Worm (Caenorhabditis elegans) whole organism, L4 larva: ENCODE data around the gene mak-1.

Experiments used
- D1046.2 ChIP-seq: fragments of 200-800 bp; sonication (Bioruptor generic); IDR thresholded peaks from 2 replicates; pipeline ENCODE4 v1.3.6; 2022; ENCODE audit warnings: missing genetic modification characterization, missing compliant biosample characterization
- F10B5.3 ChIP-seq: sonication (generic microtip); optimal IDR thresholded peaks from 2 replicates; lab custom pipeline; 2016; ENCODE audit warnings: mild to moderate bottlenecking, missing genetic modification characterization, missing compliant biosample characterization
- F26F4.8 ChIP-seq: fragments of 200-800 bp; sonication (Bioruptor generic); conservative IDR thresholded peaks from 2 replicates; pipeline ENCODE4 v1.3.6; 2022; ENCODE audit warnings: missing genetic modification characterization, missing compliant biosample characterization
- T20F7.1 ChIP-seq: fragments of 200-800 bp; sonication (Bioruptor generic); optimal IDR thresholded peaks from 2 replicates; lab custom pipeline; 2018; ENCODE audit warnings: mild to moderate bottlenecking, missing genetic modification characterization, missing compliant biosample characterization
- T26A8.4 ChIP-seq: fragments of 200-800 bp; sonication (Bioruptor generic); IDR thresholded peaks from 2 replicates; pipeline ENCODE4 v1.3.6; 2022; ENCODE audit warnings: missing genetic modification characterization, missing compliant biosample characterization
- Y75B8A.6 ChIP-seq: fragments of 200-800 bp; sonication (Bioruptor generic); IDR thresholded peaks from 2 replicates; pipeline ENCODE4 v1.3.6; 2022; ENCODE audit warnings: missing genetic modification reagents, missing genetic modification characterization, missing compliant biosample characterization
- ZK546.5 ChIP-seq, 2 experiments: sonication (generic microtip); optimal IDR thresholded peaks; 2 replicates each; lab custom pipeline; 2017; ENCODE audit warnings: missing biosample characterization in 2 of 2, missing genetic modification characterization in 2 of 2
- aha-1 ChIP-seq: fragments of 150-350 bp; peaks from one replicate; lab custom pipeline; 2014; ENCODE audit warnings: missing biosample characterization, missing genetic modification characterization
- ama-1 ChIP-seq: fragments of 150-350 bp; optimal IDR thresholded peaks from 2 replicates; lab custom pipeline; 2014; ENCODE audit warnings: inconsistent platforms, mixed read lengths
- arid-1 ChIP-seq: fragments of 200-800 bp; sonication (Bioruptor generic); conservative IDR thresholded peaks from 2 replicates; pipeline ENCODE4 v1.3.6; 2022; ENCODE audit warnings: missing genetic modification reagents, missing genetic modification characterization, missing compliant biosample characterization
- attf-4 ChIP-seq: sonication (generic microtip); optimal IDR thresholded peaks from 3 replicates; lab custom pipeline; 2017; ENCODE audit warnings: missing biosample characterization, missing genetic modification characterization
- ceh-20 ChIP-seq: fragments of 200-800 bp; sonication (Bioruptor generic); IDR thresholded peaks from 2 replicates; pipeline ENCODE4 v1.3.6; 2022; ENCODE audit warnings: missing genetic modification reagents, missing genetic modification characterization, missing compliant biosample characterization
- ceh-28 ChIP-seq: fragments of 150-350 bp; optimal IDR thresholded peaks from 2 replicates; lab custom pipeline; 2014; ENCODE audit warnings: missing biosample characterization, missing genetic modification reagents, missing genetic modification characterization
- ceh-44 ChIP-seq: fragments of 200-800 bp; sonication (Bioruptor generic); IDR thresholded peaks from 2 replicates; pipeline ENCODE4 v1.3.6; 2022; ENCODE audit warnings: missing genetic modification reagents, missing genetic modification characterization, missing compliant biosample characterization
- ces-1 ChIP-seq: fragments of 150-350 bp; sonication (generic microtip); optimal IDR thresholded peaks from 4 replicates; lab custom pipeline; 2014; ENCODE audit warnings: missing biosample characterization, missing genetic modification reagents, missing genetic modification characterization
- daf-16 ChIP-seq, 3 experiments: sonication (generic microtip); optimal IDR thresholded peaks; 2 replicates each; lab custom pipeline; 2016 to 2017; ENCODE audit warnings: missing genetic modification characterization in 3 of 3, missing genetic modification reagents in 3 of 3, mild to moderate bottlenecking in 2 of 3, missing compliant biosample characterization in 2 of 3, missing biosample characterization in 1 of 3, moderate library complexity in 1 of 3
- dmd-6 ChIP-seq: fragments of 200-800 bp; sonication (Bioruptor generic); IDR thresholded peaks from 2 replicates; pipeline ENCODE4 v1.3.6; 2022; ENCODE audit warnings: missing genetic modification reagents, missing genetic modification characterization, missing compliant biosample characterization
- dmd-8 ChIP-seq: fragments of 200-800 bp; sonication (Bioruptor generic); IDR thresholded peaks from 2 replicates; pipeline ENCODE4 v1.3.6; 2022; ENCODE audit warnings: missing genetic modification characterization, missing compliant biosample characterization
- dve-1 ChIP-seq: sonication (generic microtip); optimal IDR thresholded peaks from 2 replicates; lab custom pipeline; 2017; ENCODE audit warnings: antibody characterized with exemption, mild to moderate bottlenecking, missing genetic modification characterization, missing compliant biosample characterization; ENCODE audit not compliant: insufficient read depth
- egl-27 ChIP-seq: sonication (generic microtip); optimal IDR thresholded peaks from 3 replicates; lab custom pipeline; 2017; ENCODE audit warnings: missing biosample characterization, missing genetic modification reagents, missing genetic modification characterization
- gei-8 ChIP-seq: fragments of 200-800 bp; sonication (Bioruptor generic); optimal IDR thresholded peaks from 2 replicates; lab custom pipeline; 2018; ENCODE audit warnings: mild to moderate bottlenecking, missing genetic modification characterization, missing compliant biosample characterization
- hif-1 ChIP-seq, 2 experiments: sonication (generic microtip); optimal IDR thresholded peaks; 2 replicates each; lab custom pipeline; 2016 to 2017; ENCODE audit warnings: missing compliant biosample characterization in 2 of 2, missing genetic modification characterization in 2 of 2, missing genetic modification reagents in 2 of 2, missing genotype in 2 of 2, mild to moderate bottlenecking in 1 of 2
- hlh-11 ChIP-seq: fragments of 200-800 bp; sonication (Bioruptor generic); optimal IDR thresholded peaks from 2 replicates; lab custom pipeline; 2018; ENCODE audit warnings: mild to moderate bottlenecking, missing genetic modification characterization, missing compliant biosample characterization
- hlh-30 ChIP-seq: sonication (generic microtip); optimal IDR thresholded peaks from 2 replicates; lab custom pipeline; 2017; ENCODE audit warnings: antibody characterized with exemption, mild to moderate bottlenecking, missing genetic modification characterization, missing compliant biosample characterization; ENCODE audit not compliant: insufficient read depth
- lim-7 ChIP-seq: fragments of 200-800 bp; sonication (Bioruptor generic); IDR thresholded peaks from 2 replicates; pipeline ENCODE4 v1.3.6; 2022; ENCODE audit warnings: missing genetic modification characterization, missing compliant biosample characterization
- lin-13 ChIP-seq: fragments of 150-350 bp; optimal IDR thresholded peaks from 2 replicates; lab custom pipeline; 2014; ENCODE audit warnings: missing biosample characterization, missing genetic modification reagents, missing genetic modification characterization
- lin-15B ChIP-seq: fragments of 150-350 bp; sonication (generic microtip); optimal IDR thresholded peaks from 3 replicates; lab custom pipeline; 2014; ENCODE audit warnings: missing biosample characterization, missing genetic modification characterization
- lin-38 ChIP-seq: fragments of 200-800 bp; sonication (Bioruptor generic); IDR thresholded peaks from 2 replicates; pipeline ENCODE4 v1.3.6; 2022; ENCODE audit warnings: missing genetic modification reagents, missing genetic modification characterization, missing compliant biosample characterization
- madf-5 ChIP-seq, 2 experiments: fragments of 200-800 bp; sonication (Bioruptor generic); IDR thresholded peaks; 2 replicates each; pipeline ENCODE4 v1.3.6; 2022; ENCODE audit warnings: missing compliant biosample characterization in 2 of 2, missing genetic modification characterization in 2 of 2
- mdl-1 ChIP-seq, 2 experiments: fragments of 150-350 bp in 1 of 2; sonication (generic microtip) in 1 of 2; optimal IDR thresholded peaks; 2 replicates each; lab custom pipeline; 2014 to 2017; ENCODE audit warnings: missing biosample characterization in 2 of 2, missing genetic modification characterization in 2 of 2
- mdt-29 ChIP-seq: fragments of 200-800 bp; sonication (Bioruptor generic); IDR thresholded peaks from 2 replicates; pipeline ENCODE4 v1.3.6; 2022; ENCODE audit warnings: missing genetic modification reagents, missing genetic modification characterization, missing compliant biosample characterization
- mxl-2 ChIP-seq: fragments of 200-800 bp; sonication (Bioruptor generic); conservative IDR thresholded peaks from 2 replicates; pipeline ENCODE4 v1.3.6; 2022; ENCODE audit warnings: missing genetic modification reagents, missing genetic modification characterization, missing compliant biosample characterization
- mxl-3 ChIP-seq: fragments of 200-800 bp; sonication (Bioruptor generic); optimal IDR thresholded peaks from 2 replicates; lab custom pipeline; 2018; ENCODE audit warnings: mild to moderate bottlenecking, missing genetic modification characterization, missing compliant biosample characterization
- nhr-10 ChIP-seq: fragments of 150-350 bp; optimal IDR thresholded peaks from 2 replicates; lab custom pipeline; 2014; ENCODE audit warnings: missing biosample characterization, missing genetic modification characterization
- nhr-11 ChIP-seq: fragments of 150-350 bp; optimal IDR thresholded peaks from 2 replicates; lab custom pipeline; 2014; ENCODE audit warnings: missing biosample characterization, missing genetic modification characterization
- nhr-28 ChIP-seq: fragments of 150-350 bp; optimal IDR thresholded peaks from 2 replicates; lab custom pipeline; 2014; ENCODE audit warnings: missing biosample characterization, missing genetic modification characterization
- nhr-6 ChIP-seq: fragments of 150-350 bp; optimal IDR thresholded peaks from 2 replicates; lab custom pipeline; 2014; ENCODE audit warnings: missing biosample characterization, missing genetic modification characterization
- nhr-77 ChIP-seq: fragments of 150-350 bp; optimal IDR thresholded peaks from 2 replicates; lab custom pipeline; 2014; ENCODE audit warnings: missing biosample characterization, missing genetic modification characterization
- php-3 ChIP-seq: fragments of 200-800 bp; sonication (Bioruptor generic); IDR thresholded peaks from 2 replicates; pipeline ENCODE4 v1.3.6; 2022; ENCODE audit warnings: missing genetic modification reagents, missing genetic modification characterization, missing compliant biosample characterization
- rbr-2 ChIP-seq: sonication (generic microtip); optimal IDR thresholded peaks from 2 replicates; lab custom pipeline; 2016; ENCODE audit warnings: missing genotype, missing genetic modification characterization, missing compliant biosample characterization
- sdz-12 ChIP-seq: fragments of 200-800 bp; sonication (Bioruptor generic); optimal IDR thresholded peaks from 2 replicates; lab custom pipeline; 2018; ENCODE audit warnings: mild to moderate bottlenecking, missing genetic modification characterization, missing compliant biosample characterization
- tag-97 ChIP-seq: fragments of 200-800 bp; sonication (Bioruptor generic); IDR thresholded peaks from 2 replicates; pipeline ENCODE4 v1.3.6; 2022; ENCODE audit warnings: missing genetic modification characterization, missing compliant biosample characterization
- tra-1 ChIP-seq: fragments of 200-800 bp; sonication (Bioruptor generic); IDR thresholded peaks from 2 replicates; pipeline ENCODE4 v1.3.6; 2022; ENCODE audit warnings: missing genetic modification reagents, missing genetic modification characterization, missing compliant biosample characterization
- vab-7 ChIP-seq: fragments of 200-800 bp; sonication (Bioruptor generic); IDR thresholded peaks from 2 replicates; pipeline ENCODE4 v1.3.6; 2022; ENCODE audit warnings: missing genetic modification reagents, missing genetic modification characterization, missing compliant biosample characterization
- zag-1 ChIP-seq: fragments of 150-350 bp; optimal IDR thresholded peaks from 2 replicates; lab custom pipeline; 2014; ENCODE audit warnings: missing biosample characterization, missing genetic modification characterization
- zfp-3 ChIP-seq: fragments of 200-800 bp; sonication (Bioruptor generic); conservative IDR thresholded peaks from 2 replicates; pipeline ENCODE4 v1.3.6; 2022; ENCODE audit warnings: missing genetic modification reagents, missing genetic modification characterization, missing compliant biosample characterization
- zip-11 ChIP-seq: fragments of 200-800 bp; sonication (Bioruptor generic); IDR thresholded peaks from 2 replicates; pipeline ENCODE4 v1.3.6; 2022; ENCODE audit warnings: missing genetic modification characterization, missing compliant biosample characterization
- zip-2 ChIP-seq: fragments of 150-350 bp; optimal IDR thresholded peaks from 2 replicates; lab custom pipeline; 2014; ENCODE audit warnings: missing biosample characterization, missing genetic modification characterization
- ztf-11 ChIP-seq: fragments of 150-350 bp; optimal IDR thresholded peaks from 2 replicates; lab custom pipeline; 2014; ENCODE audit warnings: missing biosample characterization, missing genetic modification characterization
- ztf-7 ChIP-seq: fragments of 150-350 bp; optimal IDR thresholded peaks from 2 replicates; lab custom pipeline; 2014; ENCODE audit warnings: missing biosample characterization, missing genetic modification characterization

The mak-1 gene

ce11 chrII:8740326-8740949 lies 3.4 kb upstream of the mak-1 start (continued):
- TF ChIP-seq mxl-2 (GFP tag; lab: Robert Waterston, UW) (no peak), hlh-11 (tag; lab: Kevin White, UChicago) (peak; percentile 87), zag-1 (tag; lab: Kevin White, UChicago) (no peak), mdl-1 (tag; optimal IDR thresholded peaks at IDR 0.05; lab: Kevin White, UChicago) (peak; percentile 49 to 82), ztf-7 (tag; lab: Kevin White, UChicago) (no peak), ztf-11 (tag; lab: Kevin White, UChicago) (no peak), zfp-3 (GFP tag; lab: Robert Waterston, UW) (0 out of 2 replicates have a peak, but pooled peaks have one; percentile 24), hlh-30 (tag; lab: Kevin White, UChicago) (peak; percentile 67), nhr-6 (tag; lab: Kevin White, UChicago) (no peak), ceh-44 (no peak), F26F4.8 (no peak), ZK546.5 (tag; optimal IDR thresholded peaks at IDR 0.05; lab: Kevin White, UChicago) (no peak), mdt-29 (GFP tag; lab: Robert Waterston, UW) (peak; percentile 62; the same call in 1 of the 2 replicates), D1046.2 (no peak), daf-16 (GFP tag; optimal IDR thresholded peaks at IDR 0.05; lab: Kevin White, UChicago) (no peak), daf-16 (tag; optimal IDR thresholded peaks at IDR 0.05; lab: Kevin White, UChicago) (peak; percentile 83), dmd-8 (GFP tag; lab: Robert Waterston, UW) (no peak), tra-1 (GFP tag; lab: Robert Waterston, UW) (peak; percentile 84), vab-7 (no peak), tag-97 (GFP tag; lab: Robert Waterston, UW) (no peak), aha-1 (tag; lab: Kevin White, UChicago) (peak; percentile 98), rbr-2 (no peak), T26A8.4 (no peak), ama-1 (lab: Kevin White, UChicago) (no peak), lin-38 (no peak), nhr-10 (tag; lab: Kevin White, UChicago) (peak; percentile 39), arid-1 (GFP tag; lab: Robert Waterston, UW) (no peak), zip-2 (no peak), F10B5.3 (tag; lab: Kevin White, UChicago) (no peak), T20F7.1 (GFP tag; lab: Kevin White, UChicago) (no peak), mxl-3 (peak; percentile 35), ceh-28 (tag; lab: Kevin White, UChicago) (no peak)

- peak in 1 of 2 experiments; percentile 58 for TF ChIP-seq hif-1 (tag; optimal IDR thresholded peaks at IDR 0.05; lab: Kevin White, UChicago)
- peak; percentile 16 for TF ChIP-seq nhr-28 (tag; lab: Kevin White, UChicago)
- TF ChIP-seq zip-11 (GFP tag; lab: Robert Waterston, UW) = no peak
- no peak for TF ChIP-seq gei-8 (GFP tag; lab: Kevin White, UChicago)
- TF ChIP-seq dmd-8 (GFP tag; lab: Robert Waterston, UW) = no peak
- TF ChIP-seq attf-4 (tag; lab: Kevin White, UChicago) = no peak
- no peak for TF ChIP-seq lin-13 (GFP tag; lab: Kevin White, UChicago)
- TF ChIP-seq nhr-11 (tag; lab: Kevin White, UChicago) = peak; percentile 26
- no peak for TF ChIP-seq nhr-77 (tag; lab: Kevin White, UChicago)
- TF ChIP-seq sdz-12 (GFP tag; lab: Kevin White, UChicago) = no peak
- TF ChIP-seq lin-15B (tag; lab: Kevin White, UChicago) = no peak
- 0 out of 2 replicates have a peak, but pooled peaks have one; percentile 5 for TF ChIP-seq php-3 (GFP tag; lab: Robert Waterston, UW)
- TF ChIP-seq mxl-3 = peak; percentile 49
- TF ChIP-seq hlh-11 (tag; lab: Kevin White, UChicago) = peak; percentile 62
- peak in 1 of 2 experiments; percentile 54 for TF ChIP-seq mdl-1 (tag; optimal IDR thresholded peaks at IDR 0.05; lab: Kevin White, UChicago)
- TF ChIP-seq egl-27 = no peak
- TF ChIP-seq daf-16 (GFP tag; optimal IDR thresholded peaks at IDR 0.05; lab: Kevin White, UChicago) = peak in 1 of 2 experiments; percentile 48
- peak; percentile 40 for TF ChIP-seq daf-16 (tag; optimal IDR thresholded peaks at IDR 0.05; lab: Kevin White, UChicago)
- no peak for TF ChIP-seq ztf-11 (tag; lab: Kevin White, UChicago)
- no peak for TF ChIP-seq ces-1 (GFP tag; lab: Kevin White, UChicago)
- TF ChIP-seq hlh-30 (tag; lab: Kevin White, UChicago) = peak; percentile 73
- no peak for TF ChIP-seq madf-5 (GFP tag; IDR thresholded peaks at IDR 0.05; lab: Robert Waterston, UW)
- TF ChIP-seq dve-1 = peak; percentile 20
- no peak for TF ChIP-seq Y75B8A.6 (GFP tag; lab: Robert Waterston, UW)
- no peak for TF ChIP-seq lim-7
- TF ChIP-seq dmd-6 (GFP tag; lab: Robert Waterston, UW) = peak; percentile 63
- TF ChIP-seq ceh-20 (GFP tag; lab: Robert Waterston, UW) = peak; percentile 45; the same call in 1 of the 2 replicates
Measured at ce11 chrII:8741277-8741676, 2.6 kb upstream of the mak-1 start.
